Fruit fly (Drosophila melanogaster): ENCODE results near the gene CG4598.

dm6 chr2L:9963603-9964042, 45.2 kb downstream of the CG4598 start, which contains the start of gene CG5850:
- TF ChIP-seq caup (GFP tag; optimal IDR thresholded peaks at IDR 0.05; ENCODE audit: severe bottlenecking) (no peak), CG7928 (GFP tag; optimal IDR thresholded peaks at IDR 0.05) (peak; percentile 85), GATAe (GFP tag; conservative IDR thresholded peaks at IDR 0.05) (no peak), abd-A (tag; optimal IDR thresholded peaks at IDR 0.05) (no peak), PHDP (tag; optimal IDR thresholded peaks at IDR 0.05) (peak; percentile 45), eyg (GFP tag; optimal IDR thresholded peaks at IDR 0.05) (no peak), zf30C (GFP tag; optimal IDR thresholded peaks at IDR 0.05) (no peak), CG12104 (GFP tag; optimal IDR thresholded peaks at IDR 0.05) (no peak), CG17568 (GFP tag; optimal IDR thresholded peaks at IDR 0.05) (no peak), CG2129 (GFP tag; IDR thresholded peaks at IDR 0.05; ENCODE audit: partially characterized antibody) (no peak), ttk (GFP tag; IDR thresholded peaks at IDR 0.05) (no peak), luna (GFP tag; optimal IDR thresholded peaks at IDR 0.05) (no peak), disco-r (GFP tag; optimal IDR thresholded peaks at IDR 0.05) (no peak), Hr39 (optimal IDR thresholded peaks at IDR 0.05) (no peak)

Measured in whole organism, embryonic.